Worm (Caenorhabditis elegans) whole organism, L4/young adult: ENCODE data around the gene F47D12.9.

ENCODE experiments used
- W03F9.2 ChIP-seq: fragments of 150-350 bp; optimal IDR thresholded peaks from 2 replicates; lab custom pipeline; 2014; ENCODE audit warnings: missing biosample characterization, missing genetic modification characterization
- dao-5 ChIP-seq: sonication (generic microtip); optimal IDR thresholded peaks from 2 replicates; lab custom pipeline; 2016; ENCODE audit warnings: missing genotype, missing genetic modification characterization, moderate library complexity, missing compliant biosample characterization
- him-1 ChIP-seq: sonication (generic microtip); optimal IDR thresholded peaks from 2 replicates; lab custom pipeline; 2016; ENCODE audit warnings: missing genotype, missing genetic modification reagents, missing genetic modification characterization, missing compliant biosample characterization

ce11 chrIII:6343229-6343628 is 40.0 kb upstream of the F47D12.9 start, which contains the start of gene C56G2.9:
- TF ChIP-seq him-1 (no peak), W03F9.2 (tag; lab: Kevin White, UChicago) (no peak), dao-5 (tag; lab: Kevin White, UChicago) (no peak)
